Fruit fly (Drosophila melanogaster) whole organism, embryonic: ENCODE data around the gene CG6168.

ENCODE experiments used
- BtbVII ChIP-seq: fragments of 200-800 bp; sonication (Bioruptor generic); optimal IDR thresholded peaks from 3 replicates; lab custom pipeline; 2017; ENCODE audit warnings: missing biosample characterization, mild to moderate bottlenecking, missing genetic modification characterization
- CG10209 ChIP-seq: fragments of 200-800 bp; sonication (Bioruptor generic); optimal IDR thresholded peaks from 3 replicates; lab custom pipeline; 2017; ENCODE audit warnings: missing biosample characterization, mild to moderate bottlenecking, missing genetic modification characterization, missing genetic modification reagents
- CG10654 ChIP-seq: fragments of 200-800 bp; sonication (Bioruptor generic); optimal IDR thresholded peaks from 2 replicates; lab custom pipeline; 2016; ENCODE audit warnings: missing biosample characterization, missing genetic modification characterization
- CG11504 ChIP-seq: fragments of 200-800 bp; sonication (Bioruptor generic); optimal IDR thresholded peaks from 3 replicates; lab custom pipeline; 2019; ENCODE audit warnings: missing biosample characterization, mild to moderate bottlenecking, missing genetic modification characterization, moderate library complexity
- CG16815 ChIP-seq: fragments of 200-800 bp; sonication (Bioruptor generic); optimal IDR thresholded peaks from 3 replicates; lab custom pipeline; 2017; ENCODE audit warnings: missing biosample characterization, mild to moderate bottlenecking, missing genetic modification characterization
- CG17361 ChIP-seq: fragments of 200-800 bp; sonication (Bioruptor generic); IDR thresholded peaks from 3 replicates; pipeline ENCODE4 v1.3.6; 2022; ENCODE audit warnings: missing biosample characterization, missing genetic modification characterization
- CG18262 ChIP-seq: fragments of 200-800 bp; optimal IDR thresholded peaks from 3 replicates; lab custom pipeline; 2019; ENCODE audit warnings: missing biosample characterization, mild to moderate bottlenecking, missing genetic modification characterization, moderate library complexity
- CG18619 ChIP-seq: fragments of 200-800 bp; sonication (Bioruptor generic); optimal IDR thresholded peaks from 3 replicates; lab custom pipeline; 2017; ENCODE audit warnings: missing biosample characterization, mild to moderate bottlenecking, missing genetic modification characterization
- CG32532 ChIP-seq: fragments of 200-800 bp; sonication (Bioruptor generic); IDR thresholded peaks from 2 replicates; pipeline ENCODE4 v1.3.6; 2022; ENCODE audit warnings: missing biosample characterization, missing genetic modification characterization
- CG42726 ChIP-seq: fragments of 200-800 bp; sonication (Bioruptor generic); IDR thresholded peaks from 2 replicates; pipeline ENCODE4 v1.3.6; 2022; ENCODE audit warnings: missing biosample characterization, missing genetic modification characterization; ENCODE audit not compliant: partially characterized antibody
- CG4707 ChIP-seq: fragments of 200-800 bp; sonication (Bioruptor generic); optimal IDR thresholded peaks from 2 replicates; lab custom pipeline; 2018; ENCODE audit warnings: missing biosample characterization, mild to moderate bottlenecking, missing genetic modification characterization, moderate library complexity
- CG4820 ChIP-seq: fragments of 200-800 bp; sonication (Bioruptor generic); optimal IDR thresholded peaks from 3 replicates; lab custom pipeline; 2016; ENCODE audit warnings: missing biosample characterization, missing genetic modification characterization
- CG4854 ChIP-seq: fragments of 200-800 bp; sonication (Bioruptor generic); optimal IDR thresholded peaks from 2 replicates; lab custom pipeline; 2016; ENCODE audit warnings: missing biosample characterization, missing genetic modification characterization, inconsistent platforms
- CG5245 ChIP-seq: fragments of 200-800 bp; sonication (Bioruptor generic); optimal IDR thresholded peaks from 3 replicates; lab custom pipeline; 2016; ENCODE audit warnings: missing biosample characterization, missing genetic modification characterization
- CG7987 ChIP-seq: fragments of 200-800 bp; sonication (Bioruptor generic); optimal IDR thresholded peaks from 2 replicates; lab custom pipeline; 2018; ENCODE audit warnings: missing biosample characterization, mild to moderate bottlenecking, missing genetic modification characterization, moderate library complexity
- CG8290 ChIP-seq, 3 experiments: fragments of 200-800 bp; sonication (Bioruptor generic); optimal IDR thresholded peaks; 2 replicates each; lab custom pipeline; 2016 to 2019; ENCODE audit warnings: missing biosample characterization in 3 of 3, missing genetic modification characterization in 3 of 3, mild to moderate bottlenecking in 2 of 3, moderate library complexity in 1 of 3
- CG8478 ChIP-seq: fragments of >200 bp; optimal IDR thresholded peaks from 2 replicates; lab custom pipeline; 2018
- CG8944 ChIP-seq: fragments of 200-800 bp; sonication (Bioruptor generic); optimal IDR thresholded peaks from 3 replicates; lab custom pipeline; 2016; ENCODE audit warnings: missing biosample characterization, missing genetic modification characterization
- CG9932 ChIP-seq: fragments of 200-800 bp; sonication (Bioruptor generic); IDR thresholded peaks from 2 replicates; pipeline ENCODE4 v1.3.6; 2022; ENCODE audit warnings: missing biosample characterization, missing genetic modification characterization
- CrebB ChIP-seq: fragments of 200-800 bp; sonication (Bioruptor generic); optimal IDR thresholded peaks from 3 replicates; lab custom pipeline; 2018; ENCODE audit warnings: missing biosample characterization, mild to moderate bottlenecking, missing genetic modification characterization
- D19B ChIP-seq: fragments of 200-800 bp; sonication (Bioruptor generic); optimal IDR thresholded peaks from 2 replicates; lab custom pipeline; 2017; ENCODE audit warnings: missing biosample characterization, mild to moderate bottlenecking, missing genetic modification characterization
- Deaf1 ChIP-seq: fragments of 200-800 bp; optimal IDR thresholded peaks from 3 replicates; lab custom pipeline; 2019; ENCODE audit warnings: missing biosample characterization, mild to moderate bottlenecking, missing genetic modification characterization, moderate library complexity
- Hsf ChIP-seq: fragments of 200-800 bp; sonication (Bioruptor generic); optimal IDR thresholded peaks from 3 replicates; lab custom pipeline; 2016; ENCODE audit warnings: missing biosample characterization, missing genetic modification characterization
- Max ChIP-seq: fragments of 200-800 bp; sonication (Bioruptor generic); optimal IDR thresholded peaks from 2 replicates; lab custom pipeline; 2016; ENCODE audit warnings: missing biosample characterization, mild to moderate bottlenecking, missing genetic modification characterization
- NfI ChIP-seq: fragments of 200-800 bp; sonication (Bioruptor generic); optimal IDR thresholded peaks from 3 replicates; lab custom pipeline; 2018; ENCODE audit warnings: missing biosample characterization, mild to moderate bottlenecking, missing genetic modification characterization, moderate library complexity
- Oli ChIP-seq: fragments of 200-800 bp; sonication (Bioruptor generic); optimal IDR thresholded peaks from 2 replicates; lab custom pipeline; 2018; ENCODE audit warnings: missing biosample characterization, mild to moderate bottlenecking, missing genetic modification characterization, moderate library complexity
- Rfx ChIP-seq: fragments of 200-800 bp; sonication (Bioruptor generic); IDR thresholded peaks from 2 replicates; pipeline ENCODE4 v1.3.6; 2022; ENCODE audit warnings: missing biosample characterization, missing genetic modification characterization
- Sox102F ChIP-seq: fragments of 200-800 bp; sonication (Bioruptor generic); optimal IDR thresholded peaks from 2 replicates; lab custom pipeline; 2018; ENCODE audit warnings: missing biosample characterization, mild to moderate bottlenecking, missing genetic modification characterization, moderate library complexity
- Trl ChIP-seq, 3 experiments: fragments of >200 bp in 2 of 3; fragments of 200-800 bp in 1 of 3; sonication (Bioruptor generic) in 1 of 3; optimal IDR thresholded peaks; 2 replicates in 1 of 3; 3 replicates in 2 of 3; lab custom pipeline; 2016 to 2017; ENCODE audit warnings: missing biosample characterization in 1 of 3, missing genetic modification characterization in 1 of 3
- al ChIP-seq: fragments of 200-800 bp; sonication (Bioruptor generic); IDR thresholded peaks from 2 replicates; pipeline ENCODE4 v1.3.6; 2022; ENCODE audit warnings: missing biosample characterization, missing genetic modification characterization
- aop ChIP-seq: fragments of 200-800 bp; sonication (Bioruptor generic); IDR thresholded peaks from 2 replicates; pipeline ENCODE4 v1.3.6; 2022; ENCODE audit warnings: missing biosample characterization, missing genetic modification characterization
- crol ChIP-seq: fragments of 200-800 bp; sonication (Bioruptor generic); IDR thresholded peaks from 2 replicates; pipeline ENCODE4 v1.3.6; 2022; ENCODE audit warnings: missing biosample characterization, missing genetic modification characterization
- disco-r ChIP-seq: fragments of 200-800 bp; sonication (Bioruptor generic); optimal IDR thresholded peaks from 2 replicates; lab custom pipeline; 2016; ENCODE audit warnings: missing biosample characterization, missing genetic modification characterization
- dm ChIP-seq: fragments of 200-800 bp; sonication (Bioruptor generic); optimal IDR thresholded peaks from 3 replicates; lab custom pipeline; 2016; ENCODE audit warnings: missing biosample characterization, missing genetic modification characterization
- dmrt99B ChIP-seq: fragments of 200-800 bp; sonication (Bioruptor generic); optimal IDR thresholded peaks from 2 replicates; lab custom pipeline; 2018; ENCODE audit warnings: missing biosample characterization, mild to moderate bottlenecking, missing genetic modification characterization, moderate library complexity
- dysf ChIP-seq: fragments of 200-800 bp; sonication (Bioruptor generic); IDR thresholded peaks from 3 replicates; pipeline ENCODE4 v1.3.6; 2022; ENCODE audit warnings: missing biosample characterization, missing genetic modification characterization
- fd102C ChIP-seq: fragments of 200-800 bp; sonication (Bioruptor generic); optimal IDR thresholded peaks from 2 replicates; lab custom pipeline; 2018; ENCODE audit warnings: missing biosample characterization, mild to moderate bottlenecking, missing genetic modification characterization, moderate library complexity
- fru ChIP-seq: fragments of >200 bp; optimal IDR thresholded peaks from 2 replicates; lab custom pipeline; 2017
- gcm ChIP-seq: fragments of 200-800 bp; sonication (Bioruptor generic); optimal IDR thresholded peaks from 2 replicates; lab custom pipeline; 2019; ENCODE audit warnings: missing biosample characterization, mild to moderate bottlenecking, missing genetic modification characterization, moderate library complexity
- ham ChIP-seq: fragments of 200-800 bp; sonication (Bioruptor generic); IDR thresholded peaks from 2 replicates; pipeline ENCODE4 v1.3.6; 2022; ENCODE audit warnings: missing biosample characterization, missing genetic modification characterization
- hth ChIP-seq: fragments of >200 bp; optimal IDR thresholded peaks from 2 replicates; lab custom pipeline; 2017; ENCODE audit warnings: inconsistent platforms
- kni ChIP-seq: fragments of 200-800 bp; sonication (Bioruptor generic); optimal IDR thresholded peaks from 3 replicates; lab custom pipeline; 2017; ENCODE audit warnings: mild to moderate bottlenecking, missing biosample characterization, missing genetic modification reagents, missing genetic modification characterization
- lab ChIP-seq: fragments of 200-800 bp; sonication (Bioruptor generic); optimal IDR thresholded peaks from 3 replicates; lab custom pipeline; 2017; ENCODE audit warnings: missing biosample characterization, missing genetic modification characterization, mild to moderate bottlenecking, moderate library complexity, missing genetic modification reagents
- nmo ChIP-seq: fragments of 200-800 bp; sonication (Bioruptor generic); optimal IDR thresholded peaks from 2 replicates; lab custom pipeline; 2018; ENCODE audit warnings: missing biosample characterization, mild to moderate bottlenecking, missing genetic modification characterization, moderate library complexity
- pita ChIP-seq: fragments of 200-800 bp; sonication (Bioruptor generic); optimal IDR thresholded peaks from 2 replicates; lab custom pipeline; 2017; ENCODE audit warnings: missing biosample characterization, mild to moderate bottlenecking, missing genetic modification characterization
- pnt ChIP-seq: fragments of 200-800 bp; sonication (Bioruptor generic); optimal IDR thresholded peaks from 3 replicates; lab custom pipeline; 2016; ENCODE audit warnings: missing biosample characterization, missing genetic modification characterization
- prd ChIP-seq, 3 experiments: fragments of >200 bp in 2 of 3; fragments of 200-800 bp in 1 of 3; sonication (Bioruptor generic) in 1 of 3; optimal IDR thresholded peaks in 2 of 3; IDR thresholded peaks in 1 of 3; 2 replicates in 2 of 3; 3 replicates in 1 of 3; pipeline versions ENCODE4 v1.3.6 to Lab custom; 2017 to 2022; ENCODE audit warnings: missing biosample characterization in 1 of 3, missing genetic modification characterization in 1 of 3
- toy ChIP-seq: fragments of 200-800 bp; sonication (Bioruptor generic); IDR thresholded peaks from 2 replicates; pipeline ENCODE4 v1.3.6; 2022; ENCODE audit warnings: missing biosample characterization, missing genetic modification characterization

Gene CG6168

DNA sequence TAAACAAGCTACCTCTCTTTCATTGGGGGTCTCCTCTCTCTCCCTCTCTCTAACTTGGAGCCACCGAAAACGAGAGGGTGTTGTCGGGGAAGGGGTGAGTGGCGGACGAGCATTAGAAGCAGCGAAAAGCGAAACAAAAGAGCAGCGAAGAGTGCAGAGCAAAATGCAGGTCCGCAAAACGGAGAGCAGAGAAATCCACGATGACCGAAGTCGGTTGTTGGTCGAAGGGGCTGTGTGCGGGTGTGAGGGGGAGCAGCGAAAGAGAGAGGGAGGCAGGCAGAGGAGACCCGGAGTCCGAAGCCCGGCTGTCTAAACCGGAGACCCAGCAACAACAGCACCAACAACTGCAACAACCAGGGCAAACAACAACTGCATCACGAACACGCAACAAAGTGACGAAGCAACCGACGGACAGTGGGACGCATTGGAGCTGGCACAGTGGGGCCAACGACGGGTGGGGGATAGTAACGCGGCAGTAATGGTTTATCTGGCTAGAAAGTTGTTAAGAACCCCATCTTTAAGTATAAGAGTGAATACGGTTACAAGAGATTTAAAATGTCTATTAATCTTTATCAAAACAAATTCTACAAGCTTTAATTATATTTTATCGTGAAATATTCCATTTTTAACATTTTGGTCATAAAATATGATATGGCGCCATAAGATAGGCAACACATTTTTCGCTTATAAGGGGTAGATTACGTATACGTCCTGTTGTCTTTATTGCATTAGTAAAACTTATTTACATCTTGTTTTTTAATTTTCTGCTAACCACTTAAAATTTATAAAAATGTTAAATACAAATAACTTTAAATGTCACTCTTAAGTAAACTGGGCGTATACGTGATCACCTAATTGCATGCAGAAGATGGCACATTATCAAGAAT lies 44.2 kb upstream of the CG6168 start (continued):
- TF ChIP-seq CrebB (tag; lab: Kevin White, UChicago) (no peak), gcm (GFP tag; lab: Kevin White, UChicago) (peak; percentile 9), al (GFP tag; lab: Robert Waterston, UW) (no peak), fd102C (no peak), NfI (GFP tag; lab: Kevin White, UChicago) (no peak), CG7987 (GFP tag; lab: Kevin White, UChicago) (no peak), lab (no peak), CG8944 (peak; percentile 11), kni (GFP tag; lab: Kevin White, UChicago) (peak; percentile 21), CG11504 (tag; lab: Kevin White, UChicago) (peak; percentile 27), pnt (GFP tag; lab: Kevin White, UChicago) (no peak), dysf (GFP tag; lab: Robert Waterston, UW) (0 out of 3 replicates have a peak, but pooled peaks have one; percentile 13), CG9932 (GFP tag; lab: Robert Waterston, UW) (0 out of 2 replicates have a peak, but pooled peaks have one; percentile 28), CG10209 (peak; percentile 16), crol (peak; percentile 94), Deaf1 (tag; lab: Kevin White, UChicago) (peak; percentile 37), dmrt99B (peak; percentile 11), fru (no peak), CG42726 (GFP tag; lab: Robert Waterston, UW) (no peak), hth (lab: Kevin White, UChicago) (no peak), CG8290 (GFP tag; optimal IDR thresholded peaks at IDR 0.05; lab: Kevin White, UChicago) (no peak), CG8290 (tag; optimal IDR thresholded peaks at IDR 0.05; lab: Kevin White, UChicago) (peak in 1 of 2 experiments; percentile 44), ham (GFP tag; lab: Robert Waterston, UW) (no peak), CG8478 (peak; percentile 47), dm (GFP tag; lab: Kevin White, UChicago) (no peak), CG16815 (GFP tag; lab: Kevin White, UChicago) (no peak), Sox102F (no peak), Oli (tag; lab: Kevin White, UChicago) (no peak), disco-r (no peak), CG18262 (peak; percentile 36), BtbVII (GFP tag; lab: Kevin White, UChicago) (no peak), CG5245 (GFP tag; lab: Kevin White, UChicago) (no peak), prd (optimal IDR thresholded peaks at IDR 0.05; lab: Kevin White, UChicago) (no peak), prd (GFP tag; IDR thresholded peaks at IDR 0.05; lab: Robert Waterston, UW) (peak; percentile 27; the same call in 1 of the 3 replicates), Hsf (peak; percentile 5), CG32532 (GFP tag; lab: Robert Waterston, UW) (no peak), nmo (GFP tag; lab: Kevin White, UChicago) (peak; percentile 17), CG18619 (GFP tag; lab: Kevin White, UChicago) (no peak), D19B (GFP tag; lab: Kevin White, UChicago) (no peak), toy (0 out of 2 replicates have a peak, but pooled peaks have one; percentile 7), aop (GFP tag; lab: Robert Waterston, UW) (no peak), CG4707 (GFP tag; lab: Kevin White, UChicago) (peak; percentile 71), CG17361 (GFP tag; lab: Robert Waterston, UW) (0 out of 3 replicates have a peak, but pooled peaks have one; percentile 30), CG10654 (GFP tag; lab: Kevin White, UChicago) (no peak), pita (no peak), CG4854 (no peak), Trl (optimal IDR thresholded peaks at IDR 0.05; lab: Kevin White, UChicago) (peak; percentile 57 to 71), Trl (GFP tag; optimal IDR thresholded peaks at IDR 0.05; lab: Kevin White, UChicago) (no peak), CG4820 (GFP tag; lab: Kevin White, UChicago) (no peak), Max (GFP tag; lab: Kevin White, UChicago) (no peak), Rfx (GFP tag; lab: Robert Waterston, UW) (0 out of 2 replicates have a peak, but pooled peaks have one; percentile 10)
